Worm (Caenorhabditis elegans): ENCODE results near the gene elt-2.

elt-2 gene

DNA sequence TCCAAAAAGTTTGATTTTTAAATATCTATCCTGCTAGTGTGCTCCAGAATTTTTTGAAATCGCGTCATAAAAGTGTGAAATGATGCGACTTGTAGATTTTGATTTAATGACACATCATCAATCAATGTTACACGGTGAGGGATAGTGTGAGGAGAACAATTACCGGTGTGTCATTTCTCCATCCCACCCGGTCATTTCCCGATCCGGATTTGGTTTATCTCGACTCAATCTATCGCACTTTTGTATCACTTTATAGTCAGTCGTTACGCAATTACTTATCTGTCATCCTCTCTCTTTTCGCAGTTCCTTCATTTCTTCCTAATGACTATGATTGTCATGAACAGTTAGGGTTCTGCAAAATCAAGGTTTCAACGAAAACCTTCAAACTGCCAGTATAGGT lies 39.1 kb downstream of the elt-2 start:
- TF ChIP-seq sdz-12 (GFP tag; optimal IDR thresholded peaks at IDR 0.05): no peak
- no peak for TF ChIP-seq lin-13 (GFP tag; optimal IDR thresholded peaks at IDR 0.05)
- no peak for TF ChIP-seq skn-1 (tag; optimal IDR thresholded peaks at IDR 0.05)
- no peak for TF ChIP-seq lin-1 (GFP tag; IDR thresholded peaks at IDR 0.05)
- TF ChIP-seq unc-39 (tag; optimal IDR thresholded peaks at IDR 0.05): no peak
- no peak for TF ChIP-seq gei-8 (GFP tag; optimal IDR thresholded peaks at IDR 0.05)
- TF ChIP-seq dve-1 (tag; optimal IDR thresholded peaks at IDR 0.05; ENCODE audit: insufficient read depth): no peak

DNA sequence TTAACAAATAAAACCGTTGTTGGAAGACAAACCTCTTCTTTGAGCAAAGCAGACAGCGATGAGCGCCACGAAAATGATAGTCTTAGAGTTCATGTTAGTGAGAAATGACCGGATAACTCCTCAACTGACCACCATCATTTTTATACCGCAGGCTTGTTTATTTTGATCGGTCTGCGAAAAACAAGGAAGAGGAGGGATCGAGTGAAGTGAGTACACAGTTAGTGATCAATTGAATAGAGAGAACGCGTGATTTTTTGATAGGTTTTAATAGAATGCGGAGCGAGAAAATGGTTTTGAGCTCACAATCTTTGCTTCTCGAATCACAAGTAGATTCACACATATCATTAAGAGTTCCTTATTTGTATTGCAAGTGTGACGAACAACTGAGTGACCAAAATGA lies 40.3 kb downstream of the elt-2 start, which contains the start of gene F14F3.4:
F14F3.4 (minus strand) TSS at position 101 of the 400 bp plus-strand sequence.
- TF ChIP-seq ctbp-1 (GFP tag; IDR thresholded peaks at IDR 0.05) (no peak), unc-62 (GFP tag; optimal IDR thresholded peaks at IDR 0.05 in 1 of 2) (peak in 1 of 2 experiments; percentile 24), unc-62 (tag; optimal IDR thresholded peaks at IDR 0.05) (no peak), rbr-2 (tag; optimal IDR thresholded peaks at IDR 0.05) (no peak), saeg-2 (GFP tag; IDR thresholded peaks at IDR 0.05) (no peak), lin-39 (tag; optimal IDR thresholded peaks at IDR 0.05) (no peak)

DNA sequence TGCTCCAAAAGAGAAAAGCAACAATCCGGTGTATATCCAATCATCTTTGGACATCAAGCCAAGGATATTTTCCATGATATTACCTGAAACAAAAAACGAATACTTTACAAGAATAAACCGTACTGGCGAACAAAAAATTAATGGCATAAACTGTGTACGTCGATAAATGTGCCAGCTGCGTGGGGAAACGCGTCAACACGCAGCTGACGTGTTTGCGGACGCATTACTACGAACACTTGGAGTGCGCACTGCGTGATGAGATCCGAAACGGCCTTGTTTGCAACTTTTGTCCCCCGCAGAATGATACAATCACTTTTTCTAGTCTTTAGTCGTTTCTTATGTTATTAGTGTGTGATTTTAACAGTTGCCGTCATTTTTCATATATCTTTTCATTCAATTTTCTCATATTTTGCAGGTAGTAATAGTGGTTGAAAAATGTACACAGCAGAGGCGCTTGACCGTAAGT lies 43.5 kb downstream of the elt-2 start, which contains the start of the genes mboa-7 and git-1:
mboa-7 (minus strand) TSS at position 83 of the 466 bp plus-strand sequence.
git-1 (plus strand) TSS at position 416 of the 466 bp plus-strand sequence.
- TF ChIP-seq dmd-9 (GFP tag; IDR thresholded peaks at IDR 0.05) (no peak), ceh-28 (tag; optimal IDR thresholded peaks at IDR 0.05) (no peak), lin-13 (GFP tag; optimal IDR thresholded peaks at IDR 0.05) (peak; percentile 57), hmg-1.1 (GFP tag; IDR thresholded peaks at IDR 0.05) (peak; percentile 74), gei-8 (GFP tag; optimal IDR thresholded peaks at IDR 0.05) (no peak), ama-1 (optimal IDR thresholded peaks at IDR 0.05) (no peak), set-16 (GFP tag; IDR thresholded peaks at IDR 0.05) (no peak), ceh-62 (tag; optimal IDR thresholded peaks at IDR 0.05) (no peak), arid-1 (GFP tag; conservative IDR thresholded peaks at IDR 0.05) (no peak), unc-39 (tag; optimal IDR thresholded peaks at IDR 0.05) (no peak), D1046.2 (GFP tag; IDR thresholded peaks at IDR 0.05) (no peak), mdl-1 (tag; optimal IDR thresholded peaks at IDR 0.05) (peak in 1 of 2 experiments; percentile 53), pha-4 (GFP tag; IDR thresholded peaks at IDR 0.05) (no peak), pha-4 (tag; optimal IDR thresholded peaks at IDR 0.05) (no peak), lin-39 (tag; optimal IDR thresholded peaks at IDR 0.05) (no peak), fkh-10 (GFP tag; optimal IDR thresholded peaks at IDR 0.05) (no peak), zip-11 (GFP tag; IDR thresholded peaks at IDR 0.05) (no peak), T26A8.4 (GFP tag; IDR thresholded peaks at IDR 0.05) (peak; percentile 27; the same call in 1 of the 2 replicates), lin-38 (GFP tag; IDR thresholded peaks at IDR 0.05) (no peak; the same call in 1 of the 2 replicates), egl-27 (tag; optimal IDR thresholded peaks at IDR 0.05) (no peak), nhr-48 (tag; optimal IDR thresholded peaks at IDR 0.05) (no peak), Y5F2A.4 (GFP tag; optimal IDR thresholded peaks at IDR 0.05) (no peak), snpc-4 (tag; optimal IDR thresholded peaks at IDR 0.05) (no peak), fos-1 (tag; optimal IDR thresholded peaks at IDR 0.05) (no peak), ceh-32 (tag; optimal IDR thresholded peaks at IDR 0.05; ENCODE audit: poor library complexity) (no peak), mes-2 (tag; optimal IDR thresholded peaks at IDR 0.05; ENCODE audit: poor library complexity, severe bottlenecking) (peak; percentile 73), ctbp-1 (GFP tag; IDR thresholded peaks at IDR 0.05) (no peak), ztf-11 (tag; optimal IDR thresholded peaks at IDR 0.05) (no peak), lir-3 (tag; optimal IDR thresholded peaks at IDR 0.05) (no peak), mep-1 (tag; optimal IDR thresholded peaks at IDR 0.05) (peak; percentile 77), nhr-111 (GFP tag; optimal IDR thresholded peaks at IDR 0.05) (no peak), rbr-2 (tag; optimal IDR thresholded peaks at IDR 0.05) (peak; percentile 58), nhr-77 (tag; optimal IDR thresholded peaks at IDR 0.05) (no peak), snpc-1.2 (GFP tag; IDR thresholded peaks at IDR 0.05) (no peak), daf-16 (GFP tag; optimal IDR thresholded peaks at IDR 0.05) (no peak), daf-16 (tag; optimal IDR thresholded peaks at IDR 0.05) (peak; percentile 38), skn-1 (tag; optimal IDR thresholded peaks at IDR 0.05) (no peak), php-3 (GFP tag; IDR thresholded peaks at IDR 0.05) (no peak), ZK546.5 (tag; optimal IDR thresholded peaks at IDR 0.05) (no peak), nhr-42 (GFP tag; IDR thresholded peaks at IDR 0.05) (0 out of 2 replicates have a peak, but pooled peaks have one; percentile 32), nhr-11 (tag; optimal IDR thresholded peaks at IDR 0.05) (peak; percentile 9), mxl-3 (GFP tag; optimal IDR thresholded peaks at IDR 0.05) (peak; percentile 86)

All from whole organism, L4 larva.